Worm (Caenorhabditis elegans) whole organism, late embryonic: ENCODE measurements around the gene twk-26.

Source experiments
- ceh-6 ChIP-seq: fragments of 200-800 bp; sonication (Bioruptor generic); optimal IDR thresholded peaks from 2 replicates; lab custom pipeline; 2018; ENCODE audit warnings: mild to moderate bottlenecking, missing genetic modification characterization, missing compliant biosample characterization
- elt-2 ChIP-seq: sonication (generic microtip); optimal IDR thresholded peaks from 2 replicates; lab custom pipeline; 2016; ENCODE audit warnings: missing genetic modification reagents, missing genetic modification characterization, missing compliant biosample characterization
- fkh-10 ChIP-seq: fragments of 150-350 bp; optimal IDR thresholded peaks from 2 replicates; lab custom pipeline; 2014; ENCODE audit warnings: missing biosample characterization, missing genetic modification reagents, missing genetic modification characterization
- nhr-11 ChIP-seq: fragments of 150-350 bp; optimal IDR thresholded peaks from 2 replicates; lab custom pipeline; 2014; ENCODE audit warnings: missing biosample characterization, missing genetic modification characterization

- TF ChIP-seq ceh-6, result no peak
- no peak for TF ChIP-seq nhr-11
- TF ChIP-seq fkh-10 (GFP tag; lab: Kevin White, UChicago), result no peak
- TF ChIP-seq elt-2 (tag; lab: Kevin White, UChicago), result no peak
These were observed 23.1 kb downstream of the twk-26 start, which contains the start of gene clec-265 for ce11 chrX:3031484-3031883.
